Worm (Caenorhabditis elegans) whole organism, late embryonic: ENCODE data around the gene pfas-1.
A peak's percentile ranks its signal among the peaks of the same experiment; 100 is the strongest.

Experiments used
- T23F11.4 ChIP-seq: fragments of 200-800 bp; sonication (Bioruptor generic); optimal IDR thresholded peaks from 2 replicates; lab custom pipeline; 2018; ENCODE audit warnings: mild to moderate bottlenecking, missing genetic modification characterization, missing compliant biosample characterization
- fax-1 ChIP-seq: sonication (generic microtip); optimal IDR thresholded peaks from 2 replicates; lab custom pipeline; 2016; ENCODE audit warnings: missing genotype, missing genetic modification characterization, missing compliant biosample characterization
- tbx-7 ChIP-seq: sonication (generic microtip); optimal IDR thresholded peaks from 2 replicates; lab custom pipeline; 2016; ENCODE audit warnings: missing genotype, missing genetic modification characterization, missing compliant biosample characterization

- peak; percentile 70 for TF ChIP-seq fax-1
- TF ChIP-seq T23F11.4 (GFP tag; lab: Kevin White, UChicago), result peak; percentile 63
- no peak for TF ChIP-seq tbx-7
Observed at ce11 chrIII:4689595-4689994, 46.5 kb upstream of the pfas-1 start.
